Worm (Caenorhabditis elegans) whole organism, L2 larva: ENCODE data around the gene ztf-30.
A peak's percentile ranks its signal among the peaks of the same experiment; 100 is the strongest.

Experiments
- C34F6.9 ChIP-seq: fragments of 150-350 bp; optimal IDR thresholded peaks from 2 replicates; lab custom pipeline; 2014; ENCODE audit warnings: missing biosample characterization, missing genetic modification characterization
- Y55F3AM.14 ChIP-seq: fragments of 200-800 bp; sonication (Bioruptor generic); optimal IDR thresholded peaks from 2 replicates; lab custom pipeline; 2018; ENCODE audit warnings: mild to moderate bottlenecking, missing genetic modification characterization, missing compliant biosample characterization
- ZK546.5 ChIP-seq: sonication (generic microtip); optimal IDR thresholded peaks from 2 replicates; lab custom pipeline; 2017; ENCODE audit warnings: missing biosample characterization, missing genetic modification characterization
- alr-1 ChIP-seq: fragments of 150-350 bp; optimal IDR thresholded peaks from 2 replicates; lab custom pipeline; 2014; ENCODE audit warnings: missing biosample characterization, missing genetic modification characterization
- aly-2 ChIP-seq: fragments of 150-350 bp; optimal IDR thresholded peaks from 2 replicates; lab custom pipeline; 2014; ENCODE audit warnings: missing biosample characterization, missing genetic modification characterization
- ceh-82 ChIP-seq: fragments of 150-350 bp; optimal IDR thresholded peaks from 2 replicates; lab custom pipeline; 2014; ENCODE audit warnings: missing biosample characterization, missing genetic modification characterization
- crh-2 ChIP-seq: sonication (generic microtip); optimal IDR thresholded peaks from 2 replicates; lab custom pipeline; 2017; ENCODE audit warnings: missing biosample characterization, missing genetic modification characterization
- dmd-4 ChIP-seq: sonication (generic microtip); optimal IDR thresholded peaks from 2 replicates; lab custom pipeline; 2017; ENCODE audit warnings: missing biosample characterization, missing genetic modification characterization
- egl-27 ChIP-seq: sonication (generic microtip); optimal IDR thresholded peaks from 3 replicates; lab custom pipeline; 2017; ENCODE audit warnings: missing biosample characterization, missing genetic modification reagents, missing genetic modification characterization
- elt-1 ChIP-seq: fragments of 150-350 bp; optimal IDR thresholded peaks from 2 replicates; lab custom pipeline; 2014; ENCODE audit warnings: missing biosample characterization, missing genetic modification characterization
- fos-1 ChIP-seq: fragments of 150-350 bp; optimal IDR thresholded peaks from 2 replicates; lab custom pipeline; 2014; ENCODE audit warnings: missing biosample characterization, missing genetic modification characterization
- gmeb-1 ChIP-seq: fragments of 150-350 bp; optimal IDR thresholded peaks from 2 replicates; lab custom pipeline; 2014; ENCODE audit warnings: missing biosample characterization, missing genetic modification characterization
- lin-13 ChIP-seq: fragments of 150-350 bp; optimal IDR thresholded peaks from 2 replicates; lab custom pipeline; 2014; ENCODE audit warnings: missing biosample characterization, missing genetic modification reagents, missing genetic modification characterization
- lin-39 ChIP-seq: fragments of 150-350 bp; optimal IDR thresholded peaks from 2 replicates; lab custom pipeline; 2014; ENCODE audit warnings: missing biosample characterization, missing genetic modification reagents, missing genetic modification characterization
- mbf-1 ChIP-seq: sonication (generic microtip); optimal IDR thresholded peaks from 2 replicates; lab custom pipeline; 2017; ENCODE audit warnings: missing biosample characterization, missing genetic modification characterization
- mdl-1 ChIP-seq, 2 experiments: fragments of 150-350 bp in 1 of 2; sonication (generic microtip) in 1 of 2; optimal IDR thresholded peaks; 2 replicates each; lab custom pipeline; 2017; ENCODE audit warnings: missing biosample characterization in 2 of 2, missing genetic modification characterization in 2 of 2
- nhr-11 ChIP-seq: fragments of 150-350 bp; optimal IDR thresholded peaks from 2 replicates; lab custom pipeline; 2014; ENCODE audit warnings: missing biosample characterization, missing genetic modification characterization
- nhr-12 ChIP-seq: fragments of 150-350 bp; optimal IDR thresholded peaks from 2 replicates; lab custom pipeline; 2014; ENCODE audit warnings: missing biosample characterization, missing genetic modification characterization
- nhr-129 ChIP-seq: fragments of 150-350 bp; optimal IDR thresholded peaks from 2 replicates; lab custom pipeline; 2014; ENCODE audit warnings: missing biosample characterization, missing genetic modification characterization
- nhr-21 ChIP-seq: fragments of 150-350 bp; optimal IDR thresholded peaks from 2 replicates; lab custom pipeline; 2014; ENCODE audit warnings: missing biosample characterization, missing genetic modification characterization
- nhr-23 ChIP-seq: fragments of 150-350 bp; optimal IDR thresholded peaks from 2 replicates; lab custom pipeline; 2014; ENCODE audit warnings: missing biosample characterization, missing genetic modification reagents, missing genetic modification characterization
- nhr-25 ChIP-seq: fragments of 150-350 bp; sonication (generic microtip); optimal IDR thresholded peaks from 3 replicates; lab custom pipeline; 2014; ENCODE audit warnings: missing biosample characterization, missing genetic modification characterization
- nhr-6 ChIP-seq: fragments of 150-350 bp; optimal IDR thresholded peaks from 2 replicates; lab custom pipeline; 2014; ENCODE audit warnings: missing biosample characterization, missing genetic modification characterization
- nhr-77 ChIP-seq: fragments of 150-350 bp; optimal IDR thresholded peaks from 2 replicates; lab custom pipeline; 2014; ENCODE audit warnings: missing biosample characterization, missing genetic modification characterization
- skn-1 ChIP-seq: sonication (generic microtip); optimal IDR thresholded peaks from 2 replicates; lab custom pipeline; 2017; ENCODE audit warnings: missing biosample characterization, missing genetic modification characterization
- sma-3 ChIP-seq: sonication (generic microtip); optimal IDR thresholded peaks from 2 replicates; lab custom pipeline; 2016; ENCODE audit warnings: missing genetic modification reagents, missing genetic modification characterization, missing compliant biosample characterization
- sma-9 ChIP-seq, 2 experiments: fragments of 150-350 bp in 1 of 2; sonication (generic microtip) in 1 of 2; optimal IDR thresholded peaks; 2 replicates each; lab custom pipeline; 2014 to 2016; ENCODE audit warnings: missing genetic modification characterization in 2 of 2, mild to moderate bottlenecking in 1 of 2, missing biosample characterization in 1 of 2, missing compliant biosample characterization in 1 of 2, missing genetic modification reagents in 1 of 2, moderate library complexity in 1 of 2
- snpc-4 ChIP-seq: fragments of 150-350 bp; optimal IDR thresholded peaks from 2 replicates; lab custom pipeline; 2014; ENCODE audit warnings: missing biosample characterization, missing genetic modification characterization
- unc-55 ChIP-seq: fragments of 150-350 bp; sonication (generic microtip); optimal IDR thresholded peaks from 3 replicates; lab custom pipeline; 2014; ENCODE audit warnings: missing biosample characterization, missing genetic modification reagents, missing genetic modification characterization
- unc-62 ChIP-seq: fragments of 150-350 bp; optimal IDR thresholded peaks from 2 replicates; lab custom pipeline; 2014; ENCODE audit warnings: missing biosample characterization, missing genetic modification reagents, missing genetic modification characterization
- zag-1 ChIP-seq: fragments of 150-350 bp; optimal IDR thresholded peaks from 2 replicates; lab custom pipeline; 2014; ENCODE audit warnings: missing biosample characterization, missing genetic modification characterization
- ztf-11 ChIP-seq: sonication (generic microtip); optimal IDR thresholded peaks from 2 replicates; lab custom pipeline; 2017; ENCODE audit warnings: missing biosample characterization, missing genetic modification characterization
- ztf-4 ChIP-seq: fragments of 150-350 bp; optimal IDR thresholded peaks from 2 replicates; lab custom pipeline; 2014; ENCODE audit warnings: missing biosample characterization, missing genetic modification characterization

The ztf-30 gene

ce11 chrIII:8554472-8554871 lies 43.2 kb downstream of the ztf-30 start, which contains the start of gene gsto-2:
TSS of gene gsto-2 (plus strand) at chrIII:8554772.
- TF ChIP-seq ceh-82 (tag; lab: Kevin White, UChicago) (no peak), fos-1 (tag; lab: Kevin White, UChicago) (no peak), C34F6.9 (no peak), ztf-4 (no peak), nhr-21 (tag; lab: Kevin White, UChicago) (no peak), alr-1 (no peak), nhr-11 (tag; lab: Kevin White, UChicago) (no peak)

ce11 chrIII:8552125-8552524 lies 45.5 kb downstream of the ztf-30 start, which contains the start of gene C02D5.4:
TSS of gene C02D5.4 (plus strand) at chrIII:8552165.
- TF ChIP-seq nhr-129 (tag; lab: Kevin White, UChicago) (peak; percentile 22), zag-1 (no peak), ceh-82 (tag; lab: Kevin White, UChicago) (no peak), unc-55 (peak; percentile 21), ZK546.5 (tag; lab: Kevin White, UChicago) (no peak), skn-1 (tag; lab: Kevin White, UChicago) (peak; percentile 99), C34F6.9 (peak; percentile 30), elt-1 (tag; lab: Kevin White, UChicago) (no peak), sma-9 (GFP tag; optimal IDR thresholded peaks at IDR 0.05; lab: Kevin White, UChicago) (peak; percentile 53), sma-9 (tag; optimal IDR thresholded peaks at IDR 0.05; lab: Kevin White, UChicago) (no peak), aly-2 (tag; lab: Kevin White, UChicago) (no peak), fos-1 (tag; lab: Kevin White, UChicago) (peak; percentile 40), unc-62 (GFP tag; lab: Kevin White, UChicago) (no peak), gmeb-1 (no peak), mbf-1 (tag; lab: Kevin White, UChicago) (no peak), lin-39 (tag; lab: Kevin White, UChicago) (no peak)
- TF ChIP-seq, all 48 proteins: peak for 6

ce11 chrIII:8551705-8552104 lies 46.0 kb downstream of the ztf-30 start:
- no peak for TF ChIP-seq crh-2 (tag; lab: Kevin White, UChicago)
- no peak for TF ChIP-seq ztf-11 (tag; lab: Kevin White, UChicago)
- no peak for TF ChIP-seq Y55F3AM.14 (GFP tag; lab: Kevin White, UChicago)
- no peak for TF ChIP-seq mbf-1 (tag; lab: Kevin White, UChicago)
- TF ChIP-seq nhr-6 (tag; lab: Kevin White, UChicago), result no peak
- no peak for TF ChIP-seq lin-39 (tag; lab: Kevin White, UChicago)
- no peak for TF ChIP-seq elt-1 (tag; lab: Kevin White, UChicago)
- TF ChIP-seq dmd-4 (tag; lab: Kevin White, UChicago), result no peak
- no peak for TF ChIP-seq lin-13 (GFP tag; lab: Kevin White, UChicago)
- TF ChIP-seq mdl-1 (tag; optimal IDR thresholded peaks at IDR 0.05; lab: Kevin White, UChicago), result no peak
- TF ChIP-seq sma-9 (GFP tag; optimal IDR thresholded peaks at IDR 0.05; lab: Kevin White, UChicago), result no peak
- no peak for TF ChIP-seq sma-9 (tag; optimal IDR thresholded peaks at IDR 0.05; lab: Kevin White, UChicago)
- no peak for TF ChIP-seq nhr-25 (tag; lab: Kevin White, UChicago)
- TF ChIP-seq nhr-129 (tag; lab: Kevin White, UChicago), result no peak
- no peak for TF ChIP-seq sma-3 (GFP tag; lab: Kevin White, UChicago)
- TF ChIP-seq ZK546.5 (tag; lab: Kevin White, UChicago), result no peak
- TF ChIP-seq, all 48 proteins: peak for 0

- no peak for TF ChIP-seq snpc-4 (tag; lab: Kevin White, UChicago)
- no peak for TF ChIP-seq nhr-23 (tag; lab: Kevin White, UChicago)
- no peak for TF ChIP-seq dmd-4 (tag; lab: Kevin White, UChicago)
- TF ChIP-seq aly-2 (tag; lab: Kevin White, UChicago), result no peak
- TF ChIP-seq alr-1, result no peak
- no peak for TF ChIP-seq nhr-12 (tag; lab: Kevin White, UChicago)
- TF ChIP-seq crh-2 (tag; lab: Kevin White, UChicago), result no peak
- TF ChIP-seq nhr-11 (tag; lab: Kevin White, UChicago), result no peak
- TF ChIP-seq nhr-77, result no peak
- no peak for TF ChIP-seq ztf-4
- TF ChIP-seq mbf-1 (tag; lab: Kevin White, UChicago), result no peak
- TF ChIP-seq egl-27 (tag; lab: Kevin White, UChicago), result no peak
Observed at ce11 chrIII:8545515-8545914, 52.2 kb downstream of the ztf-30 start, which contains the start of gene ZC21.6. TSS of gene ZC21.6 (minus strand) at chrIII:8545615.
